Worm (Caenorhabditis elegans): Measurements from ENCODE around the gene F49F1.18.

F49F1.18 gene

DNA sequence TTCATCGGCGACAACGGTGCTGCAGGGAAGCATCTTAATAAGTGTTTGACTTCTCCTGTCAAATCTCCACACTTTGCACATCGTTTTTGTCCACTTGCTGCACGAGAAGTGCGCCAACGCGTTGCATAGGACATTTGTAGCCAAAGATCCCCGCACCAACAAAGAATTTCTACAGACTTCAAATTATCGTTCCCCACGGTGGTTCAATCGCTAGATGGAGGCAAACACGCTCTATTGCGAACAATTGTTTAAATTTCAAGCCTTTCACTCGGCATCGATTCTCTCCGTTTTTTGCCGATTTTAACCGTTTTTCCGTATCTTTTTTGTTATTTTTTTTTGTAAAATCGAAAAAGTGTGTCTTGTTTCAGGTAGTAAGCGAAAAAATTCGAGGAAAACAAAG is 39.9 kb upstream of the F49F1.18 start:
- peak; percentile 35 for TF ChIP-seq vab-15 (tag; optimal IDR thresholded peaks at IDR 0.05)
- TF ChIP-seq lsy-2 (tag; optimal IDR thresholded peaks at IDR 0.05) = peak in 1 of 2 experiments; percentile 36
- TF ChIP-seq efl-1 (optimal IDR thresholded peaks at IDR 0.05) = peak in 1 of 2 experiments; percentile 15
- peak in 1 of 2 experiments; percentile 63 for TF ChIP-seq efl-1 (GFP tag; optimal IDR thresholded peaks at IDR 0.05 in 1 of 2)

DNA sequence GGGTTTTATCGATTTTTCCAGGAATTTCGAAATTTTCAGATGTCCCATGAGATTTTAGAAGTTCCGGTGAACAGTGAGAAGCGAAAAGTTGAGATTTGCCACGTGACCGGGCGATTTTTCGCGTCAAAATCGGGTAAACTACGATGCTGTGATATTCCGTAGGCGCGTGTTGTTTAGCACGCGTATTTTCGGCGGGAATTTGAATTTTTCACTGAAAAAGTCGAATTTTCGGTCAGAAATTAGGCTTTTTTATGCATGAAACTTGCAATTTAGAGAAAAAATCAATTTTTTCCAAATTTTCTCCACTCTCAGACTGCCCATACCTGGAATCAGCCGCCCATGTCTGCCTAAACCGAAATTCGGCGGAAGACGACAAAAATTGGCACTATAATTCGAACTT is 38.3 kb upstream of the F49F1.18 start, which contains the start of gene tsen-34:
TSS of gene tsen-34 (plus strand) at position 34 of the 400 bp plus-strand sequence.
- TF ChIP-seq nhr-85 (tag) (peak; percentile 76), tbx-2 (tag; optimal IDR thresholded peaks at IDR 0.05) (no peak), aha-1 (tag; optimal IDR thresholded peaks at IDR 0.05) (no peak), efl-1 (optimal IDR thresholded peaks at IDR 0.05) (no peak), efl-1 (GFP tag; optimal IDR thresholded peaks at IDR 0.05 in 1 of 2) (peak in 1 of 2 experiments; percentile 91), snu-23 (GFP tag; optimal IDR thresholded peaks at IDR 0.05) (no peak), lir-3 (tag; optimal IDR thresholded peaks at IDR 0.05; ENCODE audit: poor library complexity) (no peak), hlh-4 (tag; optimal IDR thresholded peaks at IDR 0.05) (no peak), ztf-4 (tag; optimal IDR thresholded peaks at IDR 0.05) (no peak), nhr-12 (tag; optimal IDR thresholded peaks at IDR 0.05) (no peak), nhr-76 (tag; optimal IDR thresholded peaks at IDR 0.05) (no peak), jun-1 (tag; optimal IDR thresholded peaks at IDR 0.05) (no peak), fkh-4 (tag; optimal IDR thresholded peaks at IDR 0.05; ENCODE audit: borderline replicate concordance) (no peak), ceh-88 (GFP tag; IDR thresholded peaks at IDR 0.05) (no peak), blmp-1 (tag; optimal IDR thresholded peaks at IDR 0.05) (no peak)

DNA sequence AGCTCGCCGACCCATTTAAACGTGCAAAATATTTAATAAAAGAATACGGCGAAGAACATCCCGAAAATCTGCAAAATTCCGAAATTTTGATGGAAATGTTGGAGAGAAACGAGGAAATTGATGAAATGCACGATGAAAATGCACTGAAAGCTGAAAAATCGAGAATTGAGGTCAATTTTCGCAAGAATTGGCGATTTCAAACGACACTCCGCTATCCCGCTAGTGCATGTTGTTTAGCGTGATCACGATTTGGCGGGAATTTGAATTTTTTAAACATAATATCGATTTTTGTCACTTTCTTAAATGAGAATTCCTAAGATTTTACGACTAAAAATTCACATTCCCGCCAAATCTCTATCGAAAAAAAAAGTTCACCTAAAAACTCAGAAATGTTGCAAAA is 37.4 kb upstream of the F49F1.18 start:
- TF ChIP-seq efl-1 (optimal IDR thresholded peaks at IDR 0.05) (peak; percentile 13 to 28), efl-1 (GFP tag; optimal IDR thresholded peaks at IDR 0.05 in 1 of 2) (peak; percentile 29 to 91), dpl-1 (GFP tag; optimal IDR thresholded peaks at IDR 0.05) (peak in 1 of 3 experiments; percentile 10), lin-15B (tag; optimal IDR thresholded peaks at IDR 0.05) (peak; percentile 23), C16A3.4 (tag; optimal IDR thresholded peaks at IDR 0.05) (no peak)

DNA sequence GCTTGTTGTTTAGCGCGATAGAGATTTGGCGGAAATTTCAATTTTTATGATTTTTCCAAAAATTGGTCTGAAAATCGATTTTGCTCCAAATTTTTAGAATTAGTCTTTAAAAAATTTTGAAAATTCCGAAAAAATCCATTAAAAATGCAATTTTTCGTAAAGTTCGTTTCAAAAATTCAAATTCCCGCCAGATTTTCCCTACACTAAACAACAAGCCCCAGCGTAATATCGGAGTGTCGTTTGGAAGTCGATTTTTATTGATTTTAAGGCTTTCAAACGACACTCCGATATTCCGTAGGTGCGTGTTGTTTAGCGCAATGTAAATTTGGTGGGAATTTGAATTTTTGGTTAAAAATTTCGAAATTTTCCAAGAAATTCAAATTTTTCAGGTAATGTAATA is 36.5 kb upstream of the F49F1.18 start:
- TF ChIP-seq efl-1 (optimal IDR thresholded peaks at IDR 0.05) (no peak), efl-1 (GFP tag; optimal IDR thresholded peaks at IDR 0.05 in 1 of 2) (peak; percentile 38 to 51), snpc-4 (tag; optimal IDR thresholded peaks at IDR 0.05) (no peak), ets-5 (GFP tag; IDR thresholded peaks at IDR 0.05) (no peak), nhr-90 (tag; optimal IDR thresholded peaks at IDR 0.05; ENCODE audit: poor library complexity) (no peak), nhr-71 (tag; optimal IDR thresholded peaks at IDR 0.05) (no peak), C04F5.9 (tag; optimal IDR thresholded peaks at IDR 0.05) (no peak), mdl-1 (tag; optimal IDR thresholded peaks at IDR 0.05) (no peak), dpl-1 (GFP tag; optimal IDR thresholded peaks at IDR 0.05) (peak in 1 of 3 experiments; percentile 9), sptf-1 (tag; optimal IDR thresholded peaks at IDR 0.05) (no peak), swsn-7 (tag; optimal IDR thresholded peaks at IDR 0.05) (no peak), sox-4 (tag; optimal IDR thresholded peaks at IDR 0.05) (no peak), lin-35 (GFP tag; optimal IDR thresholded peaks at IDR 0.05) (no peak), aha-1 (tag; optimal IDR thresholded peaks at IDR 0.05) (no peak), ceh-63 (GFP tag; optimal IDR thresholded peaks at IDR 0.05) (no peak), fos-1 (tag; optimal IDR thresholded peaks at IDR 0.05) (no peak), tlp-1 (tag; optimal IDR thresholded peaks at IDR 0.05) (no peak), pag-3 (tag; optimal IDR thresholded peaks at IDR 0.05; ENCODE audit: borderline replicate concordance, insufficient read depth) (no peak), nhr-85 (tag) (peak; percentile 33), irx-1 (tag; optimal IDR thresholded peaks at IDR 0.05) (no peak), tbx-2 (tag; optimal IDR thresholded peaks at IDR 0.05) (no peak), hpl-2 (GFP tag; optimal IDR thresholded peaks at IDR 0.05) (no peak), unc-62 (GFP tag; optimal IDR thresholded peaks at IDR 0.05) (no peak), ztf-11 (tag; optimal IDR thresholded peaks at IDR 0.05) (no peak)

Measured in whole organism, L1 larva.